Fruit fly (Drosophila melanogaster) whole organism, wandering third instar larva: ENCODE data around the gene CG15365.

Source experiments
- Abd-B ChIP-seq: fragments of >200 bp; optimal IDR thresholded peaks from 2 replicates; lab custom pipeline; 2017; ENCODE audit warnings: missing biosample characterization, missing genetic modification characterization
- Dfd ChIP-seq: fragments of >200 bp; optimal IDR thresholded peaks from 2 replicates; lab custom pipeline; 2017; ENCODE audit warnings: missing biosample characterization, missing genetic modification characterization
- Hr78 ChIP-seq: fragments of >200 bp; optimal IDR thresholded peaks from 2 replicates; lab custom pipeline; 2017; ENCODE audit warnings: missing biosample characterization, missing genetic modification characterization
- Vsx2 ChIP-seq: fragments of 200-300, 225-300 bp; sonication (Bioruptor generic); optimal IDR thresholded peaks from 2 replicates; lab custom pipeline; 2018; ENCODE audit warnings: missing biosample characterization, missing genetic modification characterization; ENCODE audit not compliant: partially characterized antibody
- lola ChIP-seq: fragments of >200 bp; optimal IDR thresholded peaks from 2 replicates; lab custom pipeline; 2017; ENCODE audit warnings: missing biosample characterization, missing genetic modification characterization
- psq ChIP-seq: fragments of 200-800 bp; sonication (Bioruptor generic); optimal IDR thresholded peaks from 3 replicates; lab custom pipeline; 2017; ENCODE audit warnings: missing biosample characterization, mild to moderate bottlenecking, missing genetic modification characterization, moderate library complexity
- sv ChIP-seq: fragments of 200-800 bp; sonication (Bioruptor generic); optimal IDR thresholded peaks from 3 replicates; lab custom pipeline; 2016; ENCODE audit warnings: missing biosample characterization, missing genetic modification characterization
- tai ChIP-seq: sonication (Bioruptor generic); optimal IDR thresholded peaks from 2 replicates; lab custom pipeline; 2016; ENCODE audit warnings: missing biosample characterization, missing genetic modification characterization
- woc ChIP-seq: sonication (Bioruptor generic); optimal IDR thresholded peaks from 2 replicates; lab custom pipeline; 2016; ENCODE audit warnings: missing biosample characterization, mild to moderate bottlenecking, missing genetic modification characterization

DNA sequence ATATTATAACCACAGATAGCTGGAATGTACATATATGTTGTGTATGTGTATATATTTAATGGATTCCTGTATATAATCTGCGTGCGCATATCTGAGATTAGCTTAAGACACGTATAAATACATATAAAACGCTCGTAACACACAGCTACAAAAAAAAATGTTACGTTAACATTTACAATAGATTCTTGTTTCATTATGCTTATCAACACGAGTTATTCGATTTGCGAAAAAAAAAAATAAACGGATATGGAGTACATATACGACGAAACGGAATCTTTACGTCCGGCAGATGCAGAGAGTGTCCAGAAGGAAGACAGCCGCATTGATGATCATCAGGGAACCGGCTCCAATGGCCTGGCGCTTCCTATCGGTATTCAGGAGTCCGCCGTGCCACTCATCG, 3.5 kb upstream of the CG15365 start, which contains the start of gene CG10970:
- TF ChIP-seq Vsx2 (GFP tag; lab: Kevin White, UChicago) = no peak
- no peak for TF ChIP-seq lola (GFP tag; lab: Kevin White, UChicago)
- no peak for TF ChIP-seq Dfd
- no peak for TF ChIP-seq psq (GFP tag; lab: Kevin White, UChicago)
- no peak for TF ChIP-seq woc (GFP tag; lab: Kevin White, UChicago)
- no peak for TF ChIP-seq sv (GFP tag; lab: Kevin White, UChicago)
- no peak for TF ChIP-seq tai (GFP tag; lab: Kevin White, UChicago)
- TF ChIP-seq Abd-B (GFP tag; lab: Kevin White, UChicago) = no peak
- no peak for TF ChIP-seq Hr78 (GFP tag; lab: Kevin White, UChicago)
